Worm (Caenorhabditis elegans) whole organism, late embryonic: ENCODE results near the gene F45E4.6.

Experiments
- C38D4.7 ChIP-seq: fragments of 200-800 bp; sonication (Bioruptor generic); optimal IDR thresholded peaks from 2 replicates; lab custom pipeline; 2018; ENCODE audit warnings: mild to moderate bottlenecking, missing genetic modification characterization, moderate library complexity, missing compliant biosample characterization
- F13H6.1 ChIP-seq: sonication (generic microtip); optimal IDR thresholded peaks from 2 replicates; lab custom pipeline; 2016; ENCODE audit warnings: missing genetic modification characterization, missing compliant biosample characterization
- ama-1 ChIP-seq: fragments of 150-350 bp; optimal IDR thresholded peaks from 2 replicates; lab custom pipeline; 2014
- ceh-14 ChIP-seq: sonication (generic microtip); optimal IDR thresholded peaks from 2 replicates; lab custom pipeline; 2016; ENCODE audit warnings: missing genotype, missing genetic modification characterization, missing compliant biosample characterization
- ceh-18 ChIP-seq: sonication (generic microtip); optimal IDR thresholded peaks from 2 replicates; lab custom pipeline; 2016; ENCODE audit warnings: missing genetic modification characterization, missing compliant biosample characterization
- ceh-19 ChIP-seq: fragments of 200-800 bp; sonication (Bioruptor generic); optimal IDR thresholded peaks from 2 replicates; lab custom pipeline; 2018; ENCODE audit warnings: mild to moderate bottlenecking, missing genetic modification characterization, missing compliant biosample characterization
- ceh-2 ChIP-seq: sonication (generic microtip); optimal IDR thresholded peaks from 2 replicates; lab custom pipeline; 2016; ENCODE audit warnings: missing genotype, missing genetic modification characterization, missing compliant biosample characterization
- ceh-22 ChIP-seq: sonication (generic microtip); optimal IDR thresholded peaks from 2 replicates; lab custom pipeline; 2017; ENCODE audit warnings: missing biosample characterization, missing genetic modification characterization
- ceh-24 ChIP-seq: sonication (generic microtip); optimal IDR thresholded peaks from 2 replicates; lab custom pipeline; 2016; ENCODE audit warnings: mild to moderate bottlenecking, missing genetic modification characterization, missing compliant biosample characterization
- ceh-31 ChIP-seq: sonication (generic microtip); optimal IDR thresholded peaks from 2 replicates; lab custom pipeline; 2016; ENCODE audit warnings: missing genetic modification characterization, missing compliant biosample characterization
- ceh-34 ChIP-seq: sonication (generic microtip); optimal IDR thresholded peaks from 2 replicates; lab custom pipeline; 2016; ENCODE audit warnings: mild to moderate bottlenecking, missing genetic modification characterization, missing compliant biosample characterization
- ceh-45 ChIP-seq: fragments of 200-800 bp; sonication (Bioruptor generic); IDR thresholded peaks from 2 replicates; pipeline ENCODE4 v1.3.6; 2022; ENCODE audit warnings: missing genetic modification reagents, missing genetic modification characterization, missing compliant biosample characterization
- ceh-48 ChIP-seq: sonication (generic microtip); optimal IDR thresholded peaks from 2 replicates; lab custom pipeline; 2016; ENCODE audit warnings: missing genetic modification characterization, inconsistent platforms, missing compliant biosample characterization
- ceh-9 ChIP-seq: sonication (generic microtip); optimal IDR thresholded peaks from 2 replicates; lab custom pipeline; 2016; ENCODE audit warnings: mild to moderate bottlenecking, missing genetic modification characterization, inconsistent platforms, missing compliant biosample characterization
- dmd-4 ChIP-seq: sonication (generic microtip); optimal IDR thresholded peaks from 2 replicates; lab custom pipeline; 2016; ENCODE audit warnings: borderline replicate concordance, missing genetic modification characterization, missing compliant biosample characterization
- elt-2 ChIP-seq: sonication (generic microtip); optimal IDR thresholded peaks from 2 replicates; lab custom pipeline; 2016; ENCODE audit warnings: missing genetic modification reagents, missing genetic modification characterization, missing compliant biosample characterization
- elt-4 ChIP-seq: sonication (generic microtip); optimal IDR thresholded peaks from 2 replicates; lab custom pipeline; 2016; ENCODE audit warnings: missing genetic modification characterization, missing compliant biosample characterization
- ets-4 ChIP-seq: sonication (generic microtip); optimal IDR thresholded peaks from 2 replicates; lab custom pipeline; 2016; ENCODE audit warnings: missing genetic modification characterization, missing compliant biosample characterization
- eyg-1 ChIP-seq: sonication (generic microtip); optimal IDR thresholded peaks from 2 replicates; lab custom pipeline; 2016; ENCODE audit warnings: missing genotype, missing genetic modification characterization, missing compliant biosample characterization
- fax-1 ChIP-seq: sonication (generic microtip); optimal IDR thresholded peaks from 2 replicates; lab custom pipeline; 2016; ENCODE audit warnings: missing genotype, missing genetic modification characterization, missing compliant biosample characterization
- fkh-10 ChIP-seq: fragments of 150-350 bp; optimal IDR thresholded peaks from 2 replicates; lab custom pipeline; 2014; ENCODE audit warnings: missing biosample characterization, missing genetic modification reagents, missing genetic modification characterization
- fkh-6 ChIP-seq: sonication (generic microtip); optimal IDR thresholded peaks from 2 replicates; lab custom pipeline; 2016; ENCODE audit warnings: missing genetic modification characterization, missing compliant biosample characterization
- gmeb-2 ChIP-seq: sonication (generic microtip); optimal IDR thresholded peaks from 2 replicates; lab custom pipeline; 2016; ENCODE audit warnings: missing genetic modification characterization, inconsistent platforms, missing compliant biosample characterization
- hlh-6 ChIP-seq: sonication (generic microtip); optimal IDR thresholded peaks from 2 replicates; lab custom pipeline; 2016; ENCODE audit warnings: missing genotype, missing genetic modification characterization, missing compliant biosample characterization
- hlh-8 ChIP-seq: sonication (generic microtip); optimal IDR thresholded peaks from 2 replicates; lab custom pipeline; 2016; ENCODE audit warnings: missing genotype, missing genetic modification characterization, missing compliant biosample characterization
- lin-11 ChIP-seq: fragments of 200-800 bp; sonication (Bioruptor generic); optimal IDR thresholded peaks from 2 replicates; lab custom pipeline; 2018; ENCODE audit warnings: mild to moderate bottlenecking, missing genetic modification characterization, missing compliant biosample characterization
- nhr-11 ChIP-seq: fragments of 150-350 bp; optimal IDR thresholded peaks from 2 replicates; lab custom pipeline; 2014; ENCODE audit warnings: missing biosample characterization, missing genetic modification characterization
- nhr-232 ChIP-seq: sonication (generic microtip); optimal IDR thresholded peaks from 2 replicates; lab custom pipeline; 2016; ENCODE audit warnings: missing genetic modification characterization, missing compliant biosample characterization
- pag-3 ChIP-seq: sonication (generic microtip); optimal IDR thresholded peaks from 2 replicates; lab custom pipeline; 2016; ENCODE audit warnings: missing compliant biosample characterization, missing genetic modification characterization, borderline replicate concordance
- pat-9 ChIP-seq: fragments of 200-800 bp; sonication (Bioruptor generic); optimal IDR thresholded peaks from 2 replicates; lab custom pipeline; 2018; ENCODE audit warnings: mild to moderate bottlenecking, missing genetic modification characterization, moderate library complexity, missing compliant biosample characterization
- pax-1 ChIP-seq: fragments of 150-350 bp; optimal IDR thresholded peaks from 2 replicates; lab custom pipeline; 2014; ENCODE audit warnings: missing biosample characterization, missing genetic modification characterization
- pha-2 ChIP-seq: sonication (generic microtip); optimal IDR thresholded peaks from 2 replicates; lab custom pipeline; 2017; ENCODE audit warnings: mild to moderate bottlenecking, missing genetic modification characterization, missing compliant biosample characterization
- pha-4 ChIP-seq: fragments of 150-350 bp; optimal IDR thresholded peaks from 2 replicates; lab custom pipeline; 2018; ENCODE audit warnings: missing biosample characterization, missing genetic modification reagents, missing genetic modification characterization
- pqm-1 ChIP-seq: sonication (generic microtip); optimal IDR thresholded peaks from 2 replicates; lab custom pipeline; 2016; ENCODE audit warnings: missing genetic modification characterization, missing compliant biosample characterization
- pros-1 ChIP-seq: fragments of 150-350 bp; optimal IDR thresholded peaks from 2 replicates; lab custom pipeline; 2014; ENCODE audit warnings: missing biosample characterization, missing genetic modification reagents, missing genetic modification characterization
- ref-2 ChIP-seq: sonication (generic microtip); optimal IDR thresholded peaks from 2 replicates; lab custom pipeline; 2016; ENCODE audit warnings: missing genetic modification characterization, missing compliant biosample characterization
- rnt-1 ChIP-seq: sonication (generic microtip); optimal IDR thresholded peaks from 2 replicates; lab custom pipeline; 2016; ENCODE audit warnings: missing genetic modification characterization, missing compliant biosample characterization
- syd-9 ChIP-seq: sonication (generic microtip); optimal IDR thresholded peaks from 2 replicates; lab custom pipeline; 2016; ENCODE audit warnings: mild to moderate bottlenecking, missing genetic modification characterization, moderate library complexity, missing compliant biosample characterization
- tbx-2 ChIP-seq: sonication (generic microtip); optimal IDR thresholded peaks from 2 replicates; lab custom pipeline; 2016; ENCODE audit warnings: missing genetic modification characterization, missing compliant biosample characterization
- tbx-7 ChIP-seq: sonication (generic microtip); optimal IDR thresholded peaks from 2 replicates; lab custom pipeline; 2016; ENCODE audit warnings: missing genotype, missing genetic modification characterization, missing compliant biosample characterization
- unc-3 ChIP-seq, 2 experiments: fragments of 200-800 bp in 1 of 2; sonication (Bioruptor generic) in 1 of 2; sonication (generic microtip) in 1 of 2; conservative IDR thresholded peaks in 1 of 2; optimal IDR thresholded peaks in 1 of 2; 2 replicates each; pipeline versions ENCODE4 v1.3.6 to Lab custom; 2016 to 2022; ENCODE audit warnings: missing compliant biosample characterization in 2 of 2, missing genetic modification characterization in 2 of 2, missing genetic modification reagents in 1 of 2
- unc-42 ChIP-seq: sonication (generic microtip); optimal IDR thresholded peaks from 2 replicates; lab custom pipeline; 2016; ENCODE audit warnings: missing genotype, missing genetic modification characterization, missing compliant biosample characterization
- zip-5 ChIP-seq: sonication (generic microtip); optimal IDR thresholded peaks from 2 replicates; lab custom pipeline; 2016; ENCODE audit warnings: missing genetic modification characterization, missing compliant biosample characterization

Gene F45E4.6

ce11 chrIV:7654212-7654778, 21.9 kb upstream of the F45E4.6 start, which contains the start of gene nrde-4 (continued):
- TF ChIP-seq dmd-4 (tag; lab: Kevin White, UChicago) (peak; percentile 54), ceh-34 (tag; lab: Kevin White, UChicago) (peak; percentile 54), nhr-232 (tag; lab: Kevin White, UChicago) (no peak), ceh-19 (GFP tag; lab: Kevin White, UChicago) (peak; percentile 27), syd-9 (peak; percentile 29), ref-2 (peak; percentile 76), lin-11 (tag; lab: Kevin White, UChicago) (no peak), gmeb-2 (tag; lab: Kevin White, UChicago) (no peak), pros-1 (tag; lab: Kevin White, UChicago) (no peak), ceh-9 (tag; lab: Kevin White, UChicago) (no peak), ceh-14 (tag; lab: Kevin White, UChicago) (peak; percentile 79), F13H6.1 (tag; lab: Kevin White, UChicago) (peak; percentile 15), pha-4 (tag; lab: Kevin White, UChicago) (no peak), fkh-10 (GFP tag; lab: Kevin White, UChicago) (no peak), pax-1 (tag; lab: Kevin White, UChicago) (no peak), ama-1 (lab: Kevin White, UChicago) (no peak), nhr-11 (tag; lab: Kevin White, UChicago) (no peak), ceh-18 (peak; percentile 19), pha-2 (tag; lab: Kevin White, UChicago) (no peak), ets-4 (peak; percentile 45), zip-5 (peak; percentile 56), ceh-22 (tag; lab: Kevin White, UChicago) (no peak), ceh-24 (tag; lab: Kevin White, UChicago) (no peak), pat-9 (tag; lab: Kevin White, UChicago) (no peak), unc-42 (tag; lab: Kevin White, UChicago) (peak; percentile 41), fax-1 (tag; lab: Kevin White, UChicago) (peak; percentile 74), tbx-7 (tag; lab: Kevin White, UChicago) (peak; percentile 46), C38D4.7 (GFP tag; lab: Kevin White, UChicago) (no peak), pag-3 (peak; percentile 33), elt-4 (tag; lab: Kevin White, UChicago) (no peak), ceh-48 (no peak), ceh-2 (tag; lab: Kevin White, UChicago) (peak; percentile 58), hlh-6 (tag; lab: Kevin White, UChicago) (no peak), unc-3 (GFP tag; conservative IDR thresholded peaks at IDR 0.05; lab: Robert Waterston, UW) (no peak), unc-3 (tag; optimal IDR thresholded peaks at IDR 0.05; lab: Kevin White, UChicago) (no peak), hlh-8 (tag; lab: Kevin White, UChicago) (peak; percentile 60), pqm-1 (no peak), ceh-31 (tag; lab: Kevin White, UChicago) (peak; percentile 91), fkh-6 (no peak), eyg-1 (tag; lab: Kevin White, UChicago) (no peak), ceh-45 (GFP tag; lab: Robert Waterston, UW) (no peak), rnt-1 (tag; lab: Kevin White, UChicago) (peak; percentile 78), tbx-2 (tag; lab: Kevin White, UChicago) (peak; percentile 89)

- TF ChIP-seq elt-2 (peak; percentile 45), ceh-24 (tag; lab: Kevin White, UChicago) (no peak)
- TF ChIP-seq, all 69 proteins: peak for 1
These were observed 20.9 kb upstream of the F45E4.6 start for ce11 chrIV:7653198-7653597.
